Worm (Caenorhabditis elegans) whole organism, late embryonic: ENCODE data around the gene C13G5.2.

ENCODE experiments used
- C38D4.7 ChIP-seq: fragments of 200-800 bp; sonication (Bioruptor generic); optimal IDR thresholded peaks from 2 replicates; lab custom pipeline; 2018; ENCODE audit warnings: mild to moderate bottlenecking, missing genetic modification characterization, moderate library complexity, missing compliant biosample characterization
- F13H6.1 ChIP-seq: sonication (generic microtip); optimal IDR thresholded peaks from 2 replicates; lab custom pipeline; 2016; ENCODE audit warnings: missing genetic modification characterization, missing compliant biosample characterization
- K02D7.2 ChIP-seq: sonication (generic microtip); optimal IDR thresholded peaks from 2 replicates; lab custom pipeline; 2017; ENCODE audit warnings: mild to moderate bottlenecking, missing genetic modification characterization, missing compliant biosample characterization
- T23F11.4 ChIP-seq: fragments of 200-800 bp; sonication (Bioruptor generic); optimal IDR thresholded peaks from 2 replicates; lab custom pipeline; 2018; ENCODE audit warnings: mild to moderate bottlenecking, missing genetic modification characterization, missing compliant biosample characterization
- Y22D7AL.16 ChIP-seq: sonication (generic microtip); optimal IDR thresholded peaks from 2 replicates; lab custom pipeline; 2016; ENCODE audit warnings: missing genetic modification characterization, missing compliant biosample characterization
- ama-1 ChIP-seq: fragments of 150-350 bp; optimal IDR thresholded peaks from 2 replicates; lab custom pipeline; 2014
- ceh-14 ChIP-seq: sonication (generic microtip); optimal IDR thresholded peaks from 2 replicates; lab custom pipeline; 2016; ENCODE audit warnings: missing genotype, missing genetic modification characterization, missing compliant biosample characterization
- ceh-18 ChIP-seq: sonication (generic microtip); optimal IDR thresholded peaks from 2 replicates; lab custom pipeline; 2016; ENCODE audit warnings: missing genetic modification characterization, missing compliant biosample characterization
- ceh-19 ChIP-seq: fragments of 200-800 bp; sonication (Bioruptor generic); optimal IDR thresholded peaks from 2 replicates; lab custom pipeline; 2018; ENCODE audit warnings: mild to moderate bottlenecking, missing genetic modification characterization, missing compliant biosample characterization
- ceh-2 ChIP-seq: sonication (generic microtip); optimal IDR thresholded peaks from 2 replicates; lab custom pipeline; 2016; ENCODE audit warnings: missing genotype, missing genetic modification characterization, missing compliant biosample characterization
- ceh-34 ChIP-seq: sonication (generic microtip); optimal IDR thresholded peaks from 2 replicates; lab custom pipeline; 2016; ENCODE audit warnings: mild to moderate bottlenecking, missing genetic modification characterization, missing compliant biosample characterization
- ceh-48 ChIP-seq: sonication (generic microtip); optimal IDR thresholded peaks from 2 replicates; lab custom pipeline; 2016; ENCODE audit warnings: missing genetic modification characterization, inconsistent platforms, missing compliant biosample characterization
- ceh-6 ChIP-seq: fragments of 200-800 bp; sonication (Bioruptor generic); optimal IDR thresholded peaks from 2 replicates; lab custom pipeline; 2018; ENCODE audit warnings: mild to moderate bottlenecking, missing genetic modification characterization, missing compliant biosample characterization
- ceh-9 ChIP-seq: sonication (generic microtip); optimal IDR thresholded peaks from 2 replicates; lab custom pipeline; 2016; ENCODE audit warnings: mild to moderate bottlenecking, missing genetic modification characterization, inconsistent platforms, missing compliant biosample characterization
- che-1 ChIP-seq: sonication (generic microtip); optimal IDR thresholded peaks from 2 replicates; lab custom pipeline; 2016; ENCODE audit warnings: mild to moderate bottlenecking, missing genetic modification characterization, missing compliant biosample characterization
- dmd-4 ChIP-seq: sonication (generic microtip); optimal IDR thresholded peaks from 2 replicates; lab custom pipeline; 2016; ENCODE audit warnings: borderline replicate concordance, missing genetic modification characterization, missing compliant biosample characterization
- dve-1 ChIP-seq: sonication (generic microtip); optimal IDR thresholded peaks from 2 replicates; lab custom pipeline; 2017; ENCODE audit warnings: antibody characterized with exemption, mild to moderate bottlenecking, missing genetic modification characterization, missing compliant biosample characterization
- elt-2 ChIP-seq: sonication (generic microtip); optimal IDR thresholded peaks from 2 replicates; lab custom pipeline; 2016; ENCODE audit warnings: missing genetic modification reagents, missing genetic modification characterization, missing compliant biosample characterization
- elt-4 ChIP-seq: sonication (generic microtip); optimal IDR thresholded peaks from 2 replicates; lab custom pipeline; 2016; ENCODE audit warnings: missing genetic modification characterization, missing compliant biosample characterization
- eyg-1 ChIP-seq: sonication (generic microtip); optimal IDR thresholded peaks from 2 replicates; lab custom pipeline; 2016; ENCODE audit warnings: missing genotype, missing genetic modification characterization, missing compliant biosample characterization
- fax-1 ChIP-seq: sonication (generic microtip); optimal IDR thresholded peaks from 2 replicates; lab custom pipeline; 2016; ENCODE audit warnings: missing genotype, missing genetic modification characterization, missing compliant biosample characterization
- fkh-6 ChIP-seq: sonication (generic microtip); optimal IDR thresholded peaks from 2 replicates; lab custom pipeline; 2016; ENCODE audit warnings: missing genetic modification characterization, missing compliant biosample characterization
- gmeb-2 ChIP-seq: sonication (generic microtip); optimal IDR thresholded peaks from 2 replicates; lab custom pipeline; 2016; ENCODE audit warnings: missing genetic modification characterization, inconsistent platforms, missing compliant biosample characterization
- hlh-13 ChIP-seq: fragments of 200-800 bp; sonication (Bioruptor generic); optimal IDR thresholded peaks from 2 replicates; lab custom pipeline; 2018; ENCODE audit warnings: mild to moderate bottlenecking, missing genetic modification characterization, missing compliant biosample characterization
- hlh-30 ChIP-seq: sonication (generic microtip); optimal IDR thresholded peaks from 2 replicates; lab custom pipeline; 2017; ENCODE audit warnings: antibody characterized with exemption, missing genetic modification characterization, missing compliant biosample characterization; ENCODE audit not compliant: insufficient read depth
- hlh-6 ChIP-seq: sonication (generic microtip); optimal IDR thresholded peaks from 2 replicates; lab custom pipeline; 2016; ENCODE audit warnings: missing genotype, missing genetic modification characterization, missing compliant biosample characterization
- hlh-8 ChIP-seq: sonication (generic microtip); optimal IDR thresholded peaks from 2 replicates; lab custom pipeline; 2016; ENCODE audit warnings: missing genotype, missing genetic modification characterization, missing compliant biosample characterization
- lin-11 ChIP-seq: fragments of 200-800 bp; sonication (Bioruptor generic); optimal IDR thresholded peaks from 2 replicates; lab custom pipeline; 2018; ENCODE audit warnings: mild to moderate bottlenecking, missing genetic modification characterization, missing compliant biosample characterization
- mec-3 ChIP-seq: sonication (generic microtip); optimal IDR thresholded peaks from 2 replicates; lab custom pipeline; 2016; ENCODE audit warnings: borderline replicate concordance, missing genetic modification characterization, missing compliant biosample characterization
- nfya-1 ChIP-seq: sonication (generic microtip); optimal IDR thresholded peaks from 2 replicates; lab custom pipeline; 2017; ENCODE audit warnings: missing genetic modification characterization, mild to moderate bottlenecking, missing compliant biosample characterization, antibody characterized with exemption, moderate library complexity
- nhr-232 ChIP-seq: sonication (generic microtip); optimal IDR thresholded peaks from 2 replicates; lab custom pipeline; 2016; ENCODE audit warnings: missing genetic modification characterization, missing compliant biosample characterization
- npax-4 ChIP-seq: sonication (generic microtip); optimal IDR thresholded peaks from 2 replicates; lab custom pipeline; 2016; ENCODE audit warnings: missing genetic modification characterization, missing compliant biosample characterization
- odd-2 ChIP-seq: sonication (generic microtip); optimal IDR thresholded peaks from 2 replicates; lab custom pipeline; 2017; ENCODE audit warnings: antibody characterized with exemption, mild to moderate bottlenecking, missing genetic modification characterization, missing compliant biosample characterization
- pag-3 ChIP-seq: sonication (generic microtip); optimal IDR thresholded peaks from 2 replicates; lab custom pipeline; 2016; ENCODE audit warnings: missing compliant biosample characterization, missing genetic modification characterization, borderline replicate concordance
- pat-9 ChIP-seq: fragments of 200-800 bp; sonication (Bioruptor generic); optimal IDR thresholded peaks from 2 replicates; lab custom pipeline; 2018; ENCODE audit warnings: mild to moderate bottlenecking, missing genetic modification characterization, moderate library complexity, missing compliant biosample characterization
- pax-1 ChIP-seq: fragments of 150-350 bp; optimal IDR thresholded peaks from 2 replicates; lab custom pipeline; 2014; ENCODE audit warnings: missing biosample characterization, missing genetic modification characterization
- pha-4 ChIP-seq: fragments of 150-350 bp; optimal IDR thresholded peaks from 2 replicates; lab custom pipeline; 2018; ENCODE audit warnings: missing biosample characterization, missing genetic modification reagents, missing genetic modification characterization
- sdc-2 ChIP-seq: sonication (generic microtip); optimal IDR thresholded peaks from 2 replicates; lab custom pipeline; 2016; ENCODE audit warnings: missing genotype, missing genetic modification characterization, missing compliant biosample characterization
- sox-4 ChIP-seq: sonication (generic microtip); optimal IDR thresholded peaks from 2 replicates; lab custom pipeline; 2017; ENCODE audit warnings: mild to moderate bottlenecking, missing genetic modification characterization, inconsistent platforms, missing compliant biosample characterization
- syd-9 ChIP-seq: sonication (generic microtip); optimal IDR thresholded peaks from 2 replicates; lab custom pipeline; 2016; ENCODE audit warnings: mild to moderate bottlenecking, missing genetic modification characterization, moderate library complexity, missing compliant biosample characterization
- tbx-7 ChIP-seq: sonication (generic microtip); optimal IDR thresholded peaks from 2 replicates; lab custom pipeline; 2016; ENCODE audit warnings: missing genotype, missing genetic modification characterization, missing compliant biosample characterization
- unc-3 ChIP-seq, 2 experiments: fragments of 200-800 bp in 1 of 2; sonication (Bioruptor generic) in 1 of 2; sonication (generic microtip) in 1 of 2; conservative IDR thresholded peaks in 1 of 2; optimal IDR thresholded peaks in 1 of 2; 2 replicates each; pipeline versions ENCODE4 v1.3.6 to Lab custom; 2016 to 2022; ENCODE audit warnings: missing compliant biosample characterization in 2 of 2, missing genetic modification characterization in 2 of 2, missing genetic modification reagents in 1 of 2
- unc-55 ChIP-seq: sonication (generic microtip); optimal IDR thresholded peaks from 2 replicates; lab custom pipeline; 2017; ENCODE audit warnings: missing biosample characterization, missing genetic modification reagents, missing genetic modification characterization
- ztf-16 ChIP-seq: sonication (generic microtip); optimal IDR thresholded peaks from 2 replicates; lab custom pipeline; 2017; ENCODE audit warnings: missing genetic modification characterization, missing compliant biosample characterization

C13G5.2 gene

ce11 chrIII:8653875-8654386 is 35.7 kb upstream of the C13G5.2 start, which contains the start of gene F22B7.9:
F22B7.9 (minus strand) TSS chrIII:8653925.
- TF ChIP-seq sdc-2 (no peak), T23F11.4 (no peak), ceh-48 (tag; lab: Kevin White, UChicago) (no peak), pax-1 (no peak), ceh-34 (tag; lab: Kevin White, UChicago) (no peak), fkh-6 (tag; lab: Kevin White, UChicago) (no peak), fax-1 (tag; lab: Kevin White, UChicago) (no peak), F13H6.1 (tag; lab: Kevin White, UChicago) (no peak), ceh-2 (tag; lab: Kevin White, UChicago) (no peak), ama-1 (no peak), gmeb-2 (no peak), pag-3 (tag; lab: Kevin White, UChicago) (no peak), odd-2 (tag; lab: Kevin White, UChicago) (no peak), hlh-8 (tag; lab: Kevin White, UChicago) (no peak), unc-55 (no peak)

- TF ChIP-seq ama-1 (no peak), mec-3 (tag; lab: Kevin White, UChicago) (no peak), syd-9 (tag; lab: Kevin White, UChicago) (no peak), ceh-19 (no peak), K02D7.2 (no peak), hlh-8 (tag; lab: Kevin White, UChicago) (no peak), ztf-16 (tag; lab: Kevin White, UChicago) (no peak), F13H6.1 (tag; lab: Kevin White, UChicago) (no peak), unc-55 (no peak), hlh-6 (tag; lab: Kevin White, UChicago) (no peak), elt-4 (tag; lab: Kevin White, UChicago) (no peak), hlh-30 (tag; lab: Kevin White, UChicago) (no peak), pag-3 (tag; lab: Kevin White, UChicago) (no peak), ceh-9 (tag; lab: Kevin White, UChicago) (no peak), pax-1 (no peak), che-1 (tag; lab: Kevin White, UChicago) (no peak)
Measured at ce11 chrIII:8653457-8653856, 35.2 kb upstream of the C13G5.2 start.

ce11 chrIII:8652922-8653321 is 34.7 kb upstream of the C13G5.2 start:
- TF ChIP-seq ceh-6 (peak; percentile 54), ztf-16 (tag; lab: Kevin White, UChicago) (no peak), tbx-7 (tag; lab: Kevin White, UChicago) (no peak), sdc-2 (peak; percentile 8), sox-4 (tag; lab: Kevin White, UChicago) (peak; percentile 21), fkh-6 (tag; lab: Kevin White, UChicago) (peak; percentile 12), Y22D7AL.16 (tag; lab: Kevin White, UChicago) (peak; percentile 45), dmd-4 (tag; lab: Kevin White, UChicago) (peak; percentile 14), eyg-1 (tag; lab: Kevin White, UChicago) (no peak), dve-1 (tag; lab: Kevin White, UChicago) (peak; percentile 23), unc-3 (GFP tag; conservative IDR thresholded peaks at IDR 0.05; lab: Robert Waterston, UW) (peak; percentile 46; the same call in 1 of the 2 replicates), unc-3 (tag; optimal IDR thresholded peaks at IDR 0.05; lab: Kevin White, UChicago) (no peak), che-1 (tag; lab: Kevin White, UChicago) (peak; percentile 45), lin-11 (peak; percentile 12), nhr-232 (peak; percentile 37), npax-4 (tag; lab: Kevin White, UChicago) (no peak), pat-9 (tag; lab: Kevin White, UChicago) (peak; percentile 8), fax-1 (tag; lab: Kevin White, UChicago) (peak; percentile 18), elt-2 (tag; lab: Kevin White, UChicago) (peak; percentile 25), C38D4.7 (GFP tag; lab: Kevin White, UChicago) (peak; percentile 40), hlh-13 (peak; percentile 26), ceh-14 (tag; lab: Kevin White, UChicago) (peak; percentile 5), ceh-18 (tag; lab: Kevin White, UChicago) (peak; percentile 47), nfya-1 (tag; lab: Kevin White, UChicago) (peak; percentile 19), gmeb-2 (peak; percentile 53), syd-9 (tag; lab: Kevin White, UChicago) (peak; percentile 49), pha-4 (tag; lab: Kevin White, UChicago) (no peak), ceh-9 (tag; lab: Kevin White, UChicago) (no peak)
